Fruit fly (Drosophila melanogaster): Measurements from ENCODE around the gene eIF2Bbeta.

eIF2Bbeta gene

dm6 chrX:2658258-2658853 lies 46.0 kb upstream of the eIF2Bbeta start:
- TF ChIP-seq Camta (GFP tag; optimal IDR thresholded peaks at IDR 0.05) (no peak), PHDP (tag; optimal IDR thresholded peaks at IDR 0.05) (peak; percentile 38), crol (GFP tag; IDR thresholded peaks at IDR 0.05) (no peak), CG14965 (GFP tag; optimal IDR thresholded peaks at IDR 0.05; ENCODE audit: borderline replicate concordance) (no peak), nom (GFP tag; optimal IDR thresholded peaks at IDR 0.05) (peak; percentile 71), run (tag; optimal IDR thresholded peaks at IDR 0.05) (no peak), row (GFP tag; IDR thresholded peaks at IDR 0.05) (peak; percentile 21; the same call in 1 of the 3 replicates), dimm (GFP tag; IDR thresholded peaks at IDR 0.05) (no peak), CG3838 (GFP tag; optimal IDR thresholded peaks at IDR 0.05) (no peak), CG3163 (GFP tag; optimal IDR thresholded peaks at IDR 0.05) (peak; percentile 14), Nf-YA (GFP tag; IDR thresholded peaks at IDR 0.05) (no peak), CG9876 (GFP tag; optimal IDR thresholded peaks at IDR 0.05) (no peak), CG13624 (GFP tag; optimal IDR thresholded peaks at IDR 0.05) (no peak), CG12071 (GFP tag; optimal IDR thresholded peaks at IDR 0.05) (peak; percentile 21), CG2712 (tag; optimal IDR thresholded peaks at IDR 0.05) (no peak), org-1 (GFP tag; optimal IDR thresholded peaks at IDR 0.05) (no peak), CG14860 (GFP tag; IDR thresholded peaks at IDR 0.05; ENCODE audit: partially characterized antibody) (no peak), lbe (GFP tag; optimal IDR thresholded peaks at IDR 0.05) (peak; percentile 56), CG13894 (tag; optimal IDR thresholded peaks at IDR 0.05) (no peak), CG30020 (tag; optimal IDR thresholded peaks at IDR 0.05) (peak; percentile 14), Deaf1 (tag; optimal IDR thresholded peaks at IDR 0.05) (peak; percentile 32), nmo (GFP tag; optimal IDR thresholded peaks at IDR 0.05) (no peak), Sox102F (GFP tag; optimal IDR thresholded peaks at IDR 0.05) (peak; percentile 69), CG12299 (tag; optimal IDR thresholded peaks at IDR 0.05) (no peak), CG11398 (GFP tag; optimal IDR thresholded peaks at IDR 0.05) (no peak), ftz-f1 (GFP tag; optimal IDR thresholded peaks at IDR 0.05) (peak; percentile 11), BtbVII (GFP tag; optimal IDR thresholded peaks at IDR 0.05) (peak; percentile 39), pnt (GFP tag; optimal IDR thresholded peaks at IDR 0.05) (no peak), CG12219 (GFP tag; optimal IDR thresholded peaks at IDR 0.05) (no peak), CG17385 (GFP tag; optimal IDR thresholded peaks at IDR 0.05) (peak; percentile 64), tx (GFP tag; optimal IDR thresholded peaks at IDR 0.05) (no peak), Ets65A (GFP tag) (no peak), Adf1 (GFP tag; IDR thresholded peaks at IDR 0.05) (peak; percentile 47; the same call in 1 of the 2 replicates), vvl (GFP tag; IDR thresholded peaks at IDR 0.05) (peak; percentile 38; the same call in 1 of the 2 replicates), CG9609 (GFP tag; optimal IDR thresholded peaks at IDR 0.05) (no peak), ash1 (GFP tag; optimal IDR thresholded peaks at IDR 0.05) (no peak), CG34422 (GFP tag; IDR thresholded peaks at IDR 0.05) (no peak), Atf6 (GFP tag; IDR thresholded peaks at IDR 0.05) (no peak), btn (GFP tag; optimal IDR thresholded peaks at IDR 0.05) (no peak), Drgx (GFP tag; IDR thresholded peaks at IDR 0.05) (0 out of 2 replicates have a peak, but pooled peaks have one; percentile 11), CG10654 (GFP tag; optimal IDR thresholded peaks at IDR 0.05) (no peak), CTCF (GFP tag; optimal IDR thresholded peaks at IDR 0.05) (no peak), grn (GFP tag; optimal IDR thresholded peaks at IDR 0.05) (no peak), Jarid2 (GFP tag; optimal IDR thresholded peaks at IDR 0.05) (peak; percentile 77), pfk (GFP tag; optimal IDR thresholded peaks at IDR 0.05) (peak; percentile 98), E2f2 (GFP tag; IDR thresholded peaks at IDR 0.05) (no peak), wor (GFP tag; IDR thresholded peaks at IDR 0.05) (no peak), gsb (GFP tag; IDR thresholded peaks at IDR 0.05) (no peak), CG10431 (GFP tag; optimal IDR thresholded peaks at IDR 0.05) (no peak), Lim3 (GFP tag; IDR thresholded peaks at IDR 0.05) (no peak), Oli (tag; optimal IDR thresholded peaks at IDR 0.05) (no peak), pho (GFP tag; optimal IDR thresholded peaks at IDR 0.05) (no peak)
